Worm (Caenorhabditis elegans) whole organism, young adult: ENCODE results near the gene drp-1.

ENCODE experiments used
- C17E4.6 ChIP-seq: fragments of 200-800 bp; sonication (Bioruptor generic); IDR thresholded peaks from 2 replicates; pipeline ENCODE4 v1.3.6; 2022; ENCODE audit warnings: missing genetic modification reagents, missing genetic modification characterization, missing compliant biosample characterization
- ama-1 ChIP-seq, 3 experiments: fragments of 150-350 bp in 1 of 3; sonication (generic microtip) in 2 of 3; optimal IDR thresholded peaks; 2 replicates each; lab custom pipeline; 2014 to 2018; ENCODE audit warnings: missing biosample characterization in 2 of 3, missing genetic modification characterization in 2 of 3, missing genetic modification reagents in 2 of 3
- attf-6 ChIP-seq: fragments of 200-800 bp; sonication (Bioruptor generic); IDR thresholded peaks from 2 replicates; pipeline ENCODE4 v1.3.6; 2022; ENCODE audit warnings: missing genetic modification reagents, missing genetic modification characterization, missing compliant biosample characterization
- lir-1 ChIP-seq: fragments of 200-800 bp; sonication (Bioruptor generic); conservative IDR thresholded peaks from 2 replicates; pipeline ENCODE4 v1.3.6; 2022; ENCODE audit warnings: missing genetic modification reagents, missing genetic modification characterization, missing compliant biosample characterization
- madf-6 ChIP-seq: fragments of 200-800 bp; sonication (Bioruptor generic); IDR thresholded peaks from 2 replicates; pipeline ENCODE4 v1.3.6; 2022; ENCODE audit warnings: missing genetic modification reagents, missing genetic modification characterization, missing compliant biosample characterization
- mel-28 ChIP-seq: sonication (generic microtip); optimal IDR thresholded peaks from 2 replicates; lab custom pipeline; 2016; ENCODE audit warnings: borderline replicate concordance, mild to moderate bottlenecking, missing genetic modification characterization, missing compliant biosample characterization
- nfya-1 ChIP-seq: sonication (generic microtip); optimal IDR thresholded peaks from 2 replicates; lab custom pipeline; 2017; ENCODE audit warnings: antibody characterized with exemption, missing compliant biosample characterization, missing genetic modification characterization, borderline replicate concordance; ENCODE audit not compliant: insufficient read depth
- ztf-26 ChIP-seq: sonication (generic microtip); optimal IDR thresholded peaks from 2 replicates; lab custom pipeline; 2017; ENCODE audit warnings: missing genetic modification characterization, missing compliant biosample characterization
- ztf-3 ChIP-seq: fragments of 200-800 bp; sonication (Bioruptor generic); optimal IDR thresholded peaks from 2 replicates; lab custom pipeline; 2018; ENCODE audit warnings: mild to moderate bottlenecking, missing genetic modification characterization, missing compliant biosample characterization

DNA sequence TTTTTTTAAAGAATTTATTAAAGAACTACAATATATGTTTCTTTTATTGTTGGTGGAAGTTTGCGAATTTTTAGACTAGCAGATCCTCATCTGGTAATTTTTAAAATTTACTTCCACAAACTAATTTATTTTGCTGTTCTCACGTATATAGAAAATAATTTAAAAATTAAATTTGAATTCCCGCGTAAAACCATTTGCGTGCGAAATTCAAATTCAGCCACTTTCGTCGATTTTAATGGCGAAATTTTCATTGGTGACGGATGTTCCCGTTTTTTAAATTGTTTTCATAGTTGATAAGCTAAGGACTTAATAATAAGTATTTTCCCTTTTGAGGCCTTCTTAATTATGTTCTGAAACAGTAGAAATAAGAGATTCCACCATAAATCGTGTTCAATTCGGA lies 22.8 kb downstream of the drp-1 start:
- TF ChIP-seq ztf-3 (GFP tag; lab: Kevin White, UChicago) (no peak), ama-1 (optimal IDR thresholded peaks at IDR 0.05; lab: Kevin White, UChicago) (no peak), ama-1 (GFP tag; optimal IDR thresholded peaks at IDR 0.05; lab: Kevin White, UChicago) (no peak), madf-6 (GFP tag; lab: Robert Waterston, UW) (no peak), lir-1 (no peak), C17E4.6 (no peak), attf-6 (no peak), nfya-1 (tag; lab: Kevin White, UChicago) (no peak), mel-28 (no peak), ztf-26 (tag; lab: Kevin White, UChicago) (no peak)
